Worm (Caenorhabditis elegans): ENCODE measurements around the gene fzr-1.

- TF ChIP-seq ref-1 (GFP tag; conservative IDR thresholded peaks at IDR 0.05) (no peak), ztf-23 (GFP tag; IDR thresholded peaks at IDR 0.05) (no peak), med-1 (GFP tag; optimal IDR thresholded peaks at IDR 0.05; ENCODE audit: insufficient read depth) (no peak), ztf-29 (GFP tag; IDR thresholded peaks at IDR 0.05) (no peak), cog-1 (tag; optimal IDR thresholded peaks at IDR 0.05) (no peak), flt-1 (GFP tag; IDR thresholded peaks at IDR 0.05) (no peak), T22C8.4 (GFP tag; IDR thresholded peaks at IDR 0.05) (no peak), tab-1 (GFP tag; IDR thresholded peaks at IDR 0.05) (no peak), klf-2 (GFP tag; conservative IDR thresholded peaks at IDR 0.05) (no peak)
These were observed 44.1 kb downstream of the fzr-1 start for ce11 chrII:9600022-9600722.

All from whole organism, midembryonic.